Fruit fly (Drosophila melanogaster): ENCODE data around the gene pasi1.

pasi1 gene

dm6 chr3R:17794335-17795074 lies 370 bp upstream of the pasi1 start, which contains the start of gene CG43102 (continued):
- TF ChIP-seq ATbp (GFP tag; optimal IDR thresholded peaks at IDR 0.05) (peak; percentile 57), sens (GFP tag) (peak; percentile 88), ERR (GFP tag; optimal IDR thresholded peaks at IDR 0.05) (peak; percentile 59), gcm2 (GFP tag; optimal IDR thresholded peaks at IDR 0.05) (no peak), CG13287 (GFP tag; IDR thresholded peaks at IDR 0.05; ENCODE audit: partially characterized antibody) (peak; percentile 79), cato (GFP tag; optimal IDR thresholded peaks at IDR 0.05; ENCODE audit: borderline replicate concordance) (peak; percentile 12), dmrt99B (tag; optimal IDR thresholded peaks at IDR 0.05) (peak; percentile 70), pan (optimal IDR thresholded peaks at IDR 0.05) (no peak), pan (GFP tag; optimal IDR thresholded peaks at IDR 0.05 in 1 of 2, IDR thresholded peaks at IDR 0.05 in 1 of 2) (peak in 1 of 2 experiments; percentile 86), HLHmδ (GFP tag; optimal IDR thresholded peaks at IDR 0.05) (peak; percentile 13), unc-4 (GFP tag; IDR thresholded peaks at IDR 0.05; ENCODE audit: partially characterized antibody) (peak; percentile 80; the same call in 1 of the 2 replicates), CG16815 (GFP tag; optimal IDR thresholded peaks at IDR 0.05) (peak; percentile 2), bab2 (GFP tag; optimal IDR thresholded peaks at IDR 0.05) (peak; percentile 34), sd (tag; optimal IDR thresholded peaks at IDR 0.05) (peak; percentile 61), CG6254 (GFP tag; optimal IDR thresholded peaks at IDR 0.05) (peak; percentile 42), CG16863 (GFP tag; optimal IDR thresholded peaks at IDR 0.05) (no peak), zfh1 (GFP tag; IDR thresholded peaks at IDR 0.05) (peak; percentile 69; the same call in 2 of the 3 replicates), TFAM (GFP tag; optimal IDR thresholded peaks at IDR 0.05) (no peak), CG10274 (GFP tag; optimal IDR thresholded peaks at IDR 0.05) (peak; percentile 16), B-H2 (GFP tag; optimal IDR thresholded peaks at IDR 0.05) (peak; percentile 58), Hsf (GFP tag; optimal IDR thresholded peaks at IDR 0.05) (peak; percentile 52), Vsx1 (GFP tag; optimal IDR thresholded peaks at IDR 0.05) (peak; percentile 31), otp (GFP tag; IDR thresholded peaks at IDR 0.05) (peak; percentile 70), lab (GFP tag; optimal IDR thresholded peaks at IDR 0.05) (peak; percentile 73), eve (GFP tag; optimal IDR thresholded peaks at IDR 0.05) (no peak), corto (GFP tag; optimal IDR thresholded peaks at IDR 0.05) (no peak), CG8290 (GFP tag; optimal IDR thresholded peaks at IDR 0.05) (no peak), CG8290 (tag; optimal IDR thresholded peaks at IDR 0.05) (peak in 1 of 2 experiments; percentile 89), Rfx (GFP tag; IDR thresholded peaks at IDR 0.05) (peak; percentile 83), Dip3 (GFP tag; optimal IDR thresholded peaks at IDR 0.05) (peak; percentile 52), CG14441 (GFP tag; IDR thresholded peaks at IDR 0.05) (peak; percentile 73), CG13296 (GFP tag; optimal IDR thresholded peaks at IDR 0.05) (peak; percentile 70), ham (GFP tag; IDR thresholded peaks at IDR 0.05) (no peak), CG3847 (GFP tag; IDR thresholded peaks at IDR 0.05) (peak; percentile 46; the same call in 1 of the 2 replicates), CG8944 (GFP tag; optimal IDR thresholded peaks at IDR 0.05) (peak; percentile 44), CG4360 (GFP tag; IDR thresholded peaks at IDR 0.05) (peak; percentile 95), Camta (GFP tag; optimal IDR thresholded peaks at IDR 0.05) (peak; percentile 14), CG33557 (GFP tag; optimal IDR thresholded peaks at IDR 0.05) (peak; percentile 42), abd-A (tag; optimal IDR thresholded peaks at IDR 0.05) (no peak), pum (GFP tag; optimal IDR thresholded peaks at IDR 0.05) (peak; percentile 37), CG14860 (GFP tag; IDR thresholded peaks at IDR 0.05; ENCODE audit: partially characterized antibody) (peak; percentile 70; the same call in 2 of the 3 replicates), CG3065 (GFP tag; optimal IDR thresholded peaks at IDR 0.05) (no peak), gro (GFP tag; optimal IDR thresholded peaks at IDR 0.05) (peak; percentile 38), CG42726 (GFP tag; IDR thresholded peaks at IDR 0.05; ENCODE audit: partially characterized antibody) (peak; percentile 44; the same call in 1 of the 2 replicates), Lpt (GFP tag; optimal IDR thresholded peaks at IDR 0.05) (no peak), kay (GFP tag; optimal IDR thresholded peaks at IDR 0.05) (peak; percentile 11), CG17359 (tag; optimal IDR thresholded peaks at IDR 0.05) (peak; percentile 72), Fer2 (tag; optimal IDR thresholded peaks at IDR 0.05) (peak; percentile 43), chn (GFP tag; optimal IDR thresholded peaks at IDR 0.05) (peak; percentile 24)

Measured in whole organism, embryonic.